Fruit fly (Drosophila melanogaster) whole organism, embryonic: ENCODE results near the gene CG33332.
A peak's percentile ranks its signal among the peaks of the same experiment; 100 is the strongest.

Experiments
- Ada2b ChIP-seq: fragments of 200-800 bp; sonication (Bioruptor generic); IDR thresholded peaks from 2 replicates; pipeline ENCODE4 v1.3.6; 2022; ENCODE audit warnings: missing biosample characterization, missing genetic modification characterization
- Antp ChIP-seq: fragments of 200-800 bp; sonication (Bioruptor generic); optimal IDR thresholded peaks from 3 replicates; lab custom pipeline; 2016; ENCODE audit warnings: missing biosample characterization, missing genetic modification characterization
- CG1233 ChIP-seq: fragments of 200-800 bp; sonication (Bioruptor generic); optimal IDR thresholded peaks from 4 replicates; lab custom pipeline; 2018; ENCODE audit warnings: missing biosample characterization, mild to moderate bottlenecking, missing genetic modification characterization
- CG13287 ChIP-seq: fragments of 200-800 bp; sonication (Bioruptor generic); IDR thresholded peaks from 2 replicates; pipeline ENCODE4 v1.3.6; 2022; ENCODE audit warnings: missing biosample characterization, missing genetic modification characterization; ENCODE audit not compliant: partially characterized antibody
- CG13775 ChIP-seq: fragments of 200-800 bp; sonication (Bioruptor generic); optimal IDR thresholded peaks from 3 replicates; lab custom pipeline; 2017; ENCODE audit warnings: missing biosample characterization, mild to moderate bottlenecking, missing genetic modification characterization
- CG15011 ChIP-seq: fragments of 200-800 bp; sonication (Bioruptor generic); optimal IDR thresholded peaks from 3 replicates; lab custom pipeline; 2018; ENCODE audit warnings: missing biosample characterization, mild to moderate bottlenecking, missing genetic modification characterization
- CG1603 ChIP-seq: fragments of 200-800 bp; sonication (Bioruptor generic); optimal IDR thresholded peaks from 2 replicates; lab custom pipeline; 2019; ENCODE audit warnings: missing biosample characterization, mild to moderate bottlenecking, missing genetic modification characterization, moderate library complexity
- CG1647 ChIP-seq: fragments of 200-800 bp; sonication (Bioruptor generic); optimal IDR thresholded peaks from 3 replicates; lab custom pipeline; 2016; ENCODE audit warnings: missing biosample characterization, missing genetic modification characterization
- CG18599 ChIP-seq: fragments of 200-800 bp; sonication (Bioruptor generic); optimal IDR thresholded peaks from 3 replicates; lab custom pipeline; 2017; ENCODE audit warnings: missing biosample characterization, missing genetic modification characterization, mild to moderate bottlenecking, moderate library complexity, missing genetic modification reagents
- CG31224 ChIP-seq: fragments of 200-800 bp; sonication (Bioruptor generic); IDR thresholded peaks from 2 replicates; pipeline ENCODE4 v1.3.6; 2022; ENCODE audit warnings: missing biosample characterization, missing genetic modification characterization
- CG33557 ChIP-seq: fragments of 200-800 bp; sonication (Bioruptor generic); optimal IDR thresholded peaks from 2 replicates; lab custom pipeline; 2019; ENCODE audit warnings: missing biosample characterization, mild to moderate bottlenecking, missing genetic modification characterization, moderate library complexity
- CG34376 ChIP-seq: fragments of 200-800 bp; sonication (Bioruptor generic); optimal IDR thresholded peaks from 2 replicates; lab custom pipeline; 2018; ENCODE audit warnings: missing biosample characterization, mild to moderate bottlenecking, missing genetic modification characterization
- CG3995 ChIP-seq: fragments of 200-800 bp; sonication (Bioruptor generic); optimal IDR thresholded peaks from 3 replicates; lab custom pipeline; 2016; ENCODE audit warnings: missing biosample characterization, missing genetic modification characterization
- CG4360 ChIP-seq: fragments of 200-800 bp; sonication (Bioruptor generic); IDR thresholded peaks from 2 replicates; pipeline ENCODE4 v1.3.6; 2022; ENCODE audit warnings: missing biosample characterization, missing genetic modification characterization
- CG4730 ChIP-seq: fragments of 200-800 bp; sonication (Bioruptor generic); IDR thresholded peaks from 2 replicates; pipeline ENCODE4 v1.3.6; 2022; ENCODE audit warnings: missing biosample characterization, missing genetic modification characterization
- CG8290 ChIP-seq, 3 experiments: fragments of 200-800 bp; sonication (Bioruptor generic); optimal IDR thresholded peaks; 2 replicates each; lab custom pipeline; 2016 to 2019; ENCODE audit warnings: missing biosample characterization in 3 of 3, missing genetic modification characterization in 3 of 3, mild to moderate bottlenecking in 2 of 3, moderate library complexity in 1 of 3
- CG8944 ChIP-seq: fragments of 200-800 bp; sonication (Bioruptor generic); optimal IDR thresholded peaks from 3 replicates; lab custom pipeline; 2016; ENCODE audit warnings: missing biosample characterization, missing genetic modification characterization
- CG9876 ChIP-seq: fragments of 200-800 bp; sonication (Bioruptor generic); optimal IDR thresholded peaks from 2 replicates; lab custom pipeline; 2016; ENCODE audit warnings: missing biosample characterization, missing genetic modification characterization
- CG9932 ChIP-seq: fragments of 200-800 bp; sonication (Bioruptor generic); IDR thresholded peaks from 2 replicates; pipeline ENCODE4 v1.3.6; 2022; ENCODE audit warnings: missing biosample characterization, missing genetic modification characterization
- D19A ChIP-seq: fragments of 200-800 bp; optimal IDR thresholded peaks from 3 replicates; lab custom pipeline; 2019; ENCODE audit warnings: missing biosample characterization, mild to moderate bottlenecking, missing genetic modification characterization, moderate library complexity
- Dbx ChIP-seq: fragments of 200-800 bp; sonication (Bioruptor generic); IDR thresholded peaks from 3 replicates; pipeline ENCODE4 v1.3.6; 2022; ENCODE audit warnings: missing biosample characterization, missing genetic modification characterization
- Deaf1 ChIP-seq: fragments of 200-800 bp; optimal IDR thresholded peaks from 3 replicates; lab custom pipeline; 2019; ENCODE audit warnings: missing biosample characterization, mild to moderate bottlenecking, missing genetic modification characterization, moderate library complexity
- Dll ChIP-seq: fragments of 200-800 bp; sonication (Bioruptor generic); IDR thresholded peaks from 4 replicates; pipeline ENCODE4 v1.3.6; 2022; ENCODE audit warnings: missing biosample characterization, missing genetic modification characterization; ENCODE audit not compliant: partially characterized antibody
- E2f1 ChIP-seq: fragments of 200-800 bp; sonication (Bioruptor generic); IDR thresholded peaks from 2 replicates; pipeline ENCODE4 v1.3.6; 2022; ENCODE audit warnings: missing biosample characterization, missing genetic modification characterization
- Fer1 ChIP-seq: fragments of 200-800 bp; sonication (Bioruptor generic); optimal IDR thresholded peaks from 2 replicates; lab custom pipeline; 2017; ENCODE audit warnings: missing biosample characterization, mild to moderate bottlenecking, missing genetic modification characterization
- HHEX ChIP-seq: fragments of 200-800 bp; sonication (Bioruptor generic); optimal IDR thresholded peaks from 3 replicates; lab custom pipeline; 2017; ENCODE audit warnings: missing biosample characterization, mild to moderate bottlenecking, missing genetic modification characterization, missing genetic modification reagents
- HLH4C ChIP-seq: fragments of 200-800 bp; sonication (Bioruptor generic); IDR thresholded peaks from 3 replicates; pipeline ENCODE4 v1.3.6; 2022; ENCODE audit warnings: missing biosample characterization, missing genetic modification characterization; ENCODE audit not compliant: partially characterized antibody
- NFAT ChIP-seq: fragments of 200-800 bp; sonication (Bioruptor generic); IDR thresholded peaks from 2 replicates; pipeline ENCODE4 v1.3.6; 2022; ENCODE audit warnings: missing biosample characterization, missing genetic modification characterization
- Nf-YA ChIP-seq: fragments of 200-800 bp; sonication (Bioruptor generic); IDR thresholded peaks from 2 replicates; pipeline ENCODE4 v1.3.6; 2022; ENCODE audit warnings: missing biosample characterization, missing genetic modification characterization
- Oaz ChIP-seq: fragments of 200-800 bp; sonication (Bioruptor generic); IDR thresholded peaks from 2 replicates; pipeline ENCODE4 v1.3.6; 2022; ENCODE audit warnings: missing biosample characterization, missing genetic modification characterization
- Optix ChIP-seq: fragments of 200-800 bp; sonication (Bioruptor generic); IDR thresholded peaks from 3 replicates; pipeline ENCODE4 v1.3.6; 2022; ENCODE audit warnings: missing biosample characterization, missing genetic modification characterization
- Rfx ChIP-seq: fragments of 200-800 bp; sonication (Bioruptor generic); IDR thresholded peaks from 2 replicates; pipeline ENCODE4 v1.3.6; 2022; ENCODE audit warnings: missing biosample characterization, missing genetic modification characterization
- Spps ChIP-seq: fragments of 200-800 bp; sonication (Bioruptor generic); optimal IDR thresholded peaks from 2 replicates; lab custom pipeline; 2018; ENCODE audit warnings: missing biosample characterization, mild to moderate bottlenecking, missing genetic modification characterization
- Stat92E ChIP-seq, 3 experiments: fragments of >200 bp in 2 of 3; fragments of 200-800 bp in 1 of 3; sonication (Bioruptor generic) in 1 of 3; optimal IDR thresholded peaks; 2 replicates each; lab custom pipeline; 2017 to 2019; ENCODE audit warnings: missing biosample characterization in 3 of 3, missing genetic modification characterization in 3 of 3, mild to moderate bottlenecking in 1 of 3, moderate library complexity in 1 of 3
- aop ChIP-seq: fragments of 200-800 bp; sonication (Bioruptor generic); IDR thresholded peaks from 2 replicates; pipeline ENCODE4 v1.3.6; 2022; ENCODE audit warnings: missing biosample characterization, missing genetic modification characterization
- ap ChIP-seq: fragments of 200-800 bp; sonication (Bioruptor generic); IDR thresholded peaks from 2 replicates; pipeline ENCODE4 v1.3.6; 2022; ENCODE audit warnings: missing biosample characterization, missing genetic modification characterization
- btn ChIP-seq: fragments of 200-800 bp; sonication (Bioruptor generic); optimal IDR thresholded peaks from 2 replicates; lab custom pipeline; 2016; ENCODE audit warnings: missing biosample characterization, missing genetic modification characterization
- cas ChIP-seq: fragments of 200-800 bp; sonication (Bioruptor generic); IDR thresholded peaks from 2 replicates; pipeline ENCODE4 v1.3.6; 2022; ENCODE audit warnings: missing biosample characterization, missing genetic modification characterization
- cato ChIP-seq: fragments of 200-800 bp; sonication (Bioruptor generic); optimal IDR thresholded peaks from 2 replicates; lab custom pipeline; 2016; ENCODE audit warnings: missing biosample characterization, missing genetic modification characterization, borderline replicate concordance
- da ChIP-seq: fragments of 200-800 bp; sonication (Bioruptor generic); optimal IDR thresholded peaks from 2 replicates; lab custom pipeline; 2016; ENCODE audit warnings: missing biosample characterization, missing genetic modification characterization
- eve ChIP-seq, 2 experiments: fragments of >200 bp; optimal IDR thresholded peaks; 2 replicates each; lab custom pipeline; 2017; ENCODE audit warnings: missing biosample characterization in 2 of 2, missing genetic modification characterization in 2 of 2
- knrl ChIP-seq: fragments of 200-800 bp; sonication (Bioruptor generic); IDR thresholded peaks from 3 replicates; pipeline ENCODE4 v1.3.6; 2022; ENCODE audit warnings: missing biosample characterization, missing genetic modification characterization; ENCODE audit not compliant: partially characterized antibody
- pita ChIP-seq: fragments of 200-800 bp; sonication (Bioruptor generic); optimal IDR thresholded peaks from 2 replicates; lab custom pipeline; 2017; ENCODE audit warnings: missing biosample characterization, mild to moderate bottlenecking, missing genetic modification characterization
- sc ChIP-seq, 3 experiments: fragments of >200 bp in 2 of 3; fragments of 200-800 bp in 1 of 3; sonication (Bioruptor generic) in 1 of 3; optimal IDR thresholded peaks; 2 replicates in 2 of 3; 3 replicates in 1 of 3; lab custom pipeline; 2017; ENCODE audit warnings: mild to moderate bottlenecking in 1 of 3, missing biosample characterization in 1 of 3, missing genetic modification characterization in 1 of 3, missing genetic modification reagents in 1 of 3
- schlank ChIP-seq: fragments of 200-800 bp; sonication (Bioruptor generic); optimal IDR thresholded peaks from 2 replicates; lab custom pipeline; 2018; ENCODE audit warnings: missing biosample characterization, mild to moderate bottlenecking, missing genetic modification characterization
- sens ChIP-seq: fragments of 200-800 bp; sonication (Bioruptor generic); peaks from one replicate; lab custom pipeline; 2016; ENCODE audit warnings: missing biosample characterization, missing genetic modification characterization
- sr ChIP-seq: fragments of 200-800 bp; sonication (Bioruptor generic); IDR thresholded peaks from 3 replicates; pipeline ENCODE4 v1.3.6; 2022; ENCODE audit warnings: missing biosample characterization, missing genetic modification characterization
- trem ChIP-seq: fragments of 200-800 bp; optimal IDR thresholded peaks from 3 replicates; lab custom pipeline; 2019; ENCODE audit warnings: missing biosample characterization, mild to moderate bottlenecking, missing genetic modification characterization, moderate library complexity
- yki ChIP-seq: fragments of >200 bp; optimal IDR thresholded peaks from 3 replicates; lab custom pipeline; 2018
- z ChIP-seq: fragments of 200-800 bp; sonication (Bioruptor generic); IDR thresholded peaks from 3 replicates; pipeline ENCODE4 v1.3.6; 2022; ENCODE audit warnings: missing biosample characterization, missing genetic modification characterization

CG33332 gene

DNA sequence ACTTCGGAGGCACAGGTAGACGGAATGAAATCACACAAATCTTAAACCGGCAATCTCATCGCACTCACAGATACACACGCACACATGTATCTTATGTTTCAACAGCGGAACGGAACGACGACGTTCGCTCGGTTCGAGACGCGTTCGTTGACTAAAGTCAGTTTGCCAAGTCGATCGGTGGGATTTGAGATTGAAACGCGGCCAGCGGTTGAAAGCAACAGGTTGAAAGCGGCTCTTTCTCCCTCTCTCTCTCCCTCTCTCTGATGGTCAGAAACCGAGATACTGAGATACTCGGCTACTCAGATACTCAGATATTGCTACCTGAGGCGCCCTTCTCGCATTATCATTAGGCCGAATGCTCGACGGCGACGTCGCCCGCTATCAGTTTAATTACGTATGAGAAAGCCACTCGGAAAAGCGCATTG lies 32.5 kb upstream of the CG33332 start (continued):
- TF ChIP-seq NFAT (GFP tag; lab: Robert Waterston, UW) = peak; percentile 56; the same call in 1 of the 2 replicates
- peak; percentile 87 for TF ChIP-seq Deaf1 (tag; lab: Kevin White, UChicago)
- TF ChIP-seq CG13287 (GFP tag; lab: Robert Waterston, UW) = peak; percentile 32; the same call in 1 of the 2 replicates
- no peak for TF ChIP-seq Nf-YA (GFP tag; lab: Robert Waterston, UW)
- TF ChIP-seq CG1233 (GFP tag; lab: Kevin White, UChicago) = peak; percentile 16
- TF ChIP-seq CG3995 = peak; percentile 31
- TF ChIP-seq sens (GFP tag; lab: Kevin White, UChicago) = peak; percentile 85
- no peak for TF ChIP-seq E2f1
- no peak for TF ChIP-seq Oaz
- peak; percentile 13 for TF ChIP-seq trem (tag; lab: Kevin White, UChicago)
- peak; percentile 68 for TF ChIP-seq z (GFP tag; lab: Robert Waterston, UW)
- no peak for TF ChIP-seq ap (GFP tag; lab: Robert Waterston, UW)
- no peak for TF ChIP-seq CG1647
- no peak for TF ChIP-seq Optix
- TF ChIP-seq CG8944 (GFP tag; lab: Kevin White, UChicago) = no peak
- no peak for TF ChIP-seq da (GFP tag; lab: Kevin White, UChicago)
- TF ChIP-seq eve (GFP tag; optimal IDR thresholded peaks at IDR 0.05; lab: Kevin White, UChicago) = no peak
- no peak for TF ChIP-seq CG8290 (GFP tag; optimal IDR thresholded peaks at IDR 0.05; lab: Kevin White, UChicago)
- TF ChIP-seq CG8290 (tag; optimal IDR thresholded peaks at IDR 0.05; lab: Kevin White, UChicago) = peak in 1 of 2 experiments; percentile 64
- peak; percentile 74 for TF ChIP-seq CG34376 (GFP tag; lab: Kevin White, UChicago)
- TF ChIP-seq Fer1 (GFP tag; lab: Kevin White, UChicago) = peak; percentile 88
- peak; percentile 10 for TF ChIP-seq Spps (tag; lab: Kevin White, UChicago)
- TF ChIP-seq pita (GFP tag; lab: Kevin White, UChicago) = no peak
- TF ChIP-seq CG9876 (GFP tag; lab: Kevin White, UChicago) = no peak
- no peak for TF ChIP-seq Ada2b (GFP tag; lab: Robert Waterston, UW)
- 0 out of 3 replicates have a peak, but pooled peaks have one; percentile 10 for TF ChIP-seq HLH4C (GFP tag; lab: Robert Waterston, UW)
- TF ChIP-seq CG18599 (GFP tag; lab: Kevin White, UChicago) = peak; percentile 76
- TF ChIP-seq cato (GFP tag; lab: Kevin White, UChicago) = no peak
- peak; percentile 44 for TF ChIP-seq CG13775 (GFP tag; lab: Kevin White, UChicago)
- peak; percentile 33 for TF ChIP-seq CG1603 (tag; lab: Kevin White, UChicago)
- peak; percentile 6 for TF ChIP-seq CG15011 (GFP tag; lab: Kevin White, UChicago)
- TF ChIP-seq Antp = no peak
- TF ChIP-seq knrl (GFP tag; lab: Robert Waterston, UW) = no peak
- TF ChIP-seq Dll (GFP tag; lab: Robert Waterston, UW) = no peak; the same call in 3 of the 4 replicates
- TF ChIP-seq D19A (tag; lab: Kevin White, UChicago) = no peak
- TF ChIP-seq aop (GFP tag; lab: Robert Waterston, UW) = no peak
- peak; percentile 71; the same call in 1 of the 2 replicates for TF ChIP-seq cas
- TF ChIP-seq CG4360 (GFP tag; lab: Robert Waterston, UW) = no peak; the same call in 1 of the 2 replicates
- no peak for TF ChIP-seq CG31224
- no peak for TF ChIP-seq btn (GFP tag; lab: Kevin White, UChicago)
- peak in 1 of 3 experiments; percentile 63 for TF ChIP-seq Stat92E (GFP tag; optimal IDR thresholded peaks at IDR 0.05; lab: Kevin White, UChicago)
- peak; percentile 51 for TF ChIP-seq HHEX (GFP tag; lab: Kevin White, UChicago)
- peak; percentile 70 for TF ChIP-seq Rfx
- TF ChIP-seq CG9932 (GFP tag; lab: Robert Waterston, UW) = peak; percentile 54
- TF ChIP-seq Dbx (GFP tag; lab: Robert Waterston, UW) = peak; percentile 82; the same call in 2 of the 3 replicates
- no peak for TF ChIP-seq sr (GFP tag; lab: Robert Waterston, UW)
- no peak for TF ChIP-seq sc (optimal IDR thresholded peaks at IDR 0.05; lab: Kevin White, UChicago)
- TF ChIP-seq sc (GFP tag; optimal IDR thresholded peaks at IDR 0.05; lab: Kevin White, UChicago) = no peak
- TF ChIP-seq schlank (tag; lab: Kevin White, UChicago) = peak; percentile 12
- TF ChIP-seq yki = peak; percentile 35
- peak; percentile 25 for TF ChIP-seq CG33557 (GFP tag; lab: Kevin White, UChicago)
- no peak for TF ChIP-seq CG4730
